Worm (Caenorhabditis elegans): ENCODE results near the gene best-5.

Gene best-5

ce11 chrIII:9717243-9717642 lies 27.2 kb upstream of the best-5 start (continued):
- no peak for TF ChIP-seq lin-39 (tag; optimal IDR thresholded peaks at IDR 0.05)
- no peak for TF ChIP-seq madf-9 (GFP tag; conservative IDR thresholded peaks at IDR 0.05)
- TF ChIP-seq hif-1 (tag; optimal IDR thresholded peaks at IDR 0.05): peak in 1 of 2 experiments; percentile 8
- no peak for TF ChIP-seq egl-43 (GFP tag; IDR thresholded peaks at IDR 0.05)
- no peak for TF ChIP-seq ces-1 (GFP tag; optimal IDR thresholded peaks at IDR 0.05)
- TF ChIP-seq F26F4.8 (GFP tag; conservative IDR thresholded peaks at IDR 0.05): no peak
- TF ChIP-seq cey-2 (tag; optimal IDR thresholded peaks at IDR 0.05; ENCODE audit: borderline replicate concordance, insufficient read depth): no peak
- no peak for TF ChIP-seq mxl-3 (GFP tag; optimal IDR thresholded peaks at IDR 0.05)
- TF ChIP-seq mdl-1 (tag; optimal IDR thresholded peaks at IDR 0.05): no peak
- TF ChIP-seq D1046.2 (GFP tag; IDR thresholded peaks at IDR 0.05): no peak
- TF ChIP-seq ZK337.2 (GFP tag; IDR thresholded peaks at IDR 0.05): 0 out of 2 replicates have a peak, but pooled peaks have one; percentile 12
- no peak; the same call in 1 of the 2 replicates for TF ChIP-seq snpc-1.2 (GFP tag; IDR thresholded peaks at IDR 0.05)
- no peak for TF ChIP-seq ctbp-1 (GFP tag; IDR thresholded peaks at IDR 0.05)
- peak; percentile 70 for TF ChIP-seq hlh-11 (tag; optimal IDR thresholded peaks at IDR 0.05)
- peak; percentile 33 for TF ChIP-seq ztf-7 (tag; optimal IDR thresholded peaks at IDR 0.05)
- TF ChIP-seq skn-1 (tag; optimal IDR thresholded peaks at IDR 0.05): no peak
- TF ChIP-seq hmg-1.1 (GFP tag; IDR thresholded peaks at IDR 0.05): no peak; the same call in 1 of the 2 replicates
- TF ChIP-seq Y75B8A.6 (GFP tag; IDR thresholded peaks at IDR 0.05): no peak
- TF ChIP-seq unc-130 (GFP tag; optimal IDR thresholded peaks at IDR 0.05): peak; percentile 2
- no peak for TF ChIP-seq lin-29 (GFP tag; IDR thresholded peaks at IDR 0.05)
- TF ChIP-seq lin-13 (GFP tag; optimal IDR thresholded peaks at IDR 0.05): peak; percentile 57
- peak; percentile 91 for TF ChIP-seq snpc-4 (tag; optimal IDR thresholded peaks at IDR 0.05)
- no peak for TF ChIP-seq R02D3.7 (tag; optimal IDR thresholded peaks at IDR 0.05)

ce11 chrIII:9714731-9715130 lies 24.7 kb upstream of the best-5 start:
- no peak for TF ChIP-seq lin-1 (GFP tag; IDR thresholded peaks at IDR 0.05)
- peak in 1 of 2 experiments; percentile 16 for TF ChIP-seq lsy-2 (tag; optimal IDR thresholded peaks at IDR 0.05)
- TF ChIP-seq dmd-6 (GFP tag; IDR thresholded peaks at IDR 0.05): peak; percentile 62
- TF ChIP-seq Y75B8A.6 (GFP tag; IDR thresholded peaks at IDR 0.05): no peak
- peak; percentile 61 for TF ChIP-seq ztf-7 (tag; optimal IDR thresholded peaks at IDR 0.05)
- TF ChIP-seq daf-16 (GFP tag; optimal IDR thresholded peaks at IDR 0.05): no peak
- peak; percentile 53 for TF ChIP-seq daf-16 (tag; optimal IDR thresholded peaks at IDR 0.05)
- TF ChIP-seq pqm-1 (tag; optimal IDR thresholded peaks at IDR 0.05): peak; percentile 13
- TF ChIP-seq nhr-28 (tag; optimal IDR thresholded peaks at IDR 0.05): peak; percentile 49
- peak; percentile 73 for TF ChIP-seq dve-1 (tag; optimal IDR thresholded peaks at IDR 0.05; ENCODE audit: insufficient read depth)

- TF ChIP-seq tag-97 (GFP tag; IDR thresholded peaks at IDR 0.05) (no peak), cey-2 (tag; optimal IDR thresholded peaks at IDR 0.05; ENCODE audit: borderline replicate concordance, insufficient read depth) (no peak), daf-16 (GFP tag; optimal IDR thresholded peaks at IDR 0.05) (no peak), daf-16 (tag; optimal IDR thresholded peaks at IDR 0.05) (peak; percentile 83), R02D3.7 (tag; optimal IDR thresholded peaks at IDR 0.05) (no peak), php-3 (GFP tag; IDR thresholded peaks at IDR 0.05) (peak; percentile 73), dve-1 (tag; optimal IDR thresholded peaks at IDR 0.05; ENCODE audit: insufficient read depth) (peak; percentile 63), dmd-6 (GFP tag; IDR thresholded peaks at IDR 0.05) (peak; percentile 61), hlh-30 (tag; optimal IDR thresholded peaks at IDR 0.05; ENCODE audit: insufficient read depth) (peak; percentile 40), nhr-77 (tag; optimal IDR thresholded peaks at IDR 0.05) (peak; percentile 60), hlh-11 (tag; optimal IDR thresholded peaks at IDR 0.05) (peak; percentile 2)
These were observed 23.8 kb upstream of the best-5 start, which contains the start of gene ncx-6 for ce11 chrIII:9713862-9714261. ncx-6 (minus strand) TSS chrIII:9713949.

ce11 chrIII:9713182-9713581 lies 23.1 kb upstream of the best-5 start:
- TF ChIP-seq nhr-28 (tag; optimal IDR thresholded peaks at IDR 0.05) (peak; percentile 51), dmd-6 (GFP tag; IDR thresholded peaks at IDR 0.05) (no peak), Y5F2A.4 (GFP tag; optimal IDR thresholded peaks at IDR 0.05) (no peak), mdl-1 (tag; optimal IDR thresholded peaks at IDR 0.05) (no peak), snpc-4 (tag; optimal IDR thresholded peaks at IDR 0.05) (no peak), ZK337.2 (GFP tag; IDR thresholded peaks at IDR 0.05) (no peak), nhr-11 (tag; optimal IDR thresholded peaks at IDR 0.05) (no peak), zag-1 (tag; optimal IDR thresholded peaks at IDR 0.05) (no peak), attf-4 (tag; optimal IDR thresholded peaks at IDR 0.05) (no peak), lin-29 (GFP tag; IDR thresholded peaks at IDR 0.05) (no peak), aha-1 (tag) (peak; percentile 84)
